Worm (Caenorhabditis elegans) whole organism, L3 larva: ENCODE results near the gene F54C4.4.

Experiments
- R02D3.7 ChIP-seq: fragments of 150-350 bp; optimal IDR thresholded peaks from 2 replicates; lab custom pipeline; 2014; ENCODE audit warnings: missing biosample characterization, missing genetic modification characterization
- aly-2 ChIP-seq: fragments of 150-350 bp; optimal IDR thresholded peaks from 2 replicates; lab custom pipeline; 2014; ENCODE audit warnings: missing biosample characterization, missing genetic modification characterization
- ama-1 ChIP-seq: fragments of 150-350 bp; optimal IDR thresholded peaks from 2 replicates; lab custom pipeline; 2018
- ceh-16 ChIP-seq: sonication (generic microtip); optimal IDR thresholded peaks from 2 replicates; lab custom pipeline; 2017; ENCODE audit warnings: missing biosample characterization, missing genetic modification characterization
- ceh-28 ChIP-seq: fragments of 150-350 bp; optimal IDR thresholded peaks from 2 replicates; lab custom pipeline; 2014; ENCODE audit warnings: missing biosample characterization, missing genetic modification reagents, missing genetic modification characterization
- ceh-82 ChIP-seq: fragments of 150-350 bp; optimal IDR thresholded peaks from 2 replicates; lab custom pipeline; 2014; ENCODE audit warnings: missing biosample characterization, missing genetic modification characterization
- ceh-9 ChIP-seq: sonication (generic microtip); optimal IDR thresholded peaks from 2 replicates; lab custom pipeline; 2018; ENCODE audit warnings: missing biosample characterization, missing genetic modification characterization
- daf-12 ChIP-seq: fragments of 150-350 bp; optimal IDR thresholded peaks from 2 replicates; lab custom pipeline; 2014; ENCODE audit warnings: missing biosample characterization, missing genetic modification reagents, missing genetic modification characterization
- egl-5 ChIP-seq: fragments of 150-350 bp; optimal IDR thresholded peaks from 2 replicates; lab custom pipeline; 2017; ENCODE audit warnings: missing biosample characterization, missing genetic modification reagents, missing genetic modification characterization, inconsistent platforms
- elt-2 ChIP-seq: sonication (generic microtip); optimal IDR thresholded peaks from 2 replicates; lab custom pipeline; 2016; ENCODE audit warnings: missing genetic modification reagents, mild to moderate bottlenecking, missing genetic modification characterization, missing compliant biosample characterization
- eor-1 ChIP-seq, 2 experiments: fragments of 150-350 bp; optimal IDR thresholded peaks; 2 replicates each; lab custom pipeline; 2014 to 2018; ENCODE audit warnings: missing biosample characterization in 2 of 2, missing genetic modification characterization in 2 of 2
- fkh-10 ChIP-seq: sonication (generic microtip); optimal IDR thresholded peaks from 2 replicates; lab custom pipeline; 2017; ENCODE audit warnings: missing biosample characterization, missing genetic modification reagents, missing genetic modification characterization
- fkh-2 ChIP-seq: fragments of 150-350 bp; optimal IDR thresholded peaks from 2 replicates; lab custom pipeline; 2014; ENCODE audit warnings: missing biosample characterization, missing genetic modification reagents, missing genetic modification characterization
- fos-1 ChIP-seq: fragments of 150-350 bp; optimal IDR thresholded peaks from 2 replicates; lab custom pipeline; 2014; ENCODE audit warnings: missing biosample characterization, missing genetic modification characterization
- hmg-11 ChIP-seq: sonication (generic microtip); optimal IDR thresholded peaks from 2 replicates; lab custom pipeline; 2016; ENCODE audit warnings: missing genetic modification characterization, missing compliant biosample characterization
- jun-1 ChIP-seq: fragments of 150-350 bp; optimal IDR thresholded peaks from 2 replicates; lab custom pipeline; 2014; ENCODE audit warnings: missing biosample characterization, missing genetic modification reagents, missing genetic modification characterization
- lin-15B ChIP-seq: fragments of 150-350 bp; optimal IDR thresholded peaks from 2 replicates; lab custom pipeline; 2014; ENCODE audit warnings: missing biosample characterization, missing genetic modification characterization
- lin-39 ChIP-seq: fragments of 150-350 bp; optimal IDR thresholded peaks from 2 replicates; lab custom pipeline; 2018; ENCODE audit warnings: missing biosample characterization, missing genetic modification reagents, missing genetic modification characterization
- lsy-12 ChIP-seq: sonication (generic microtip); optimal IDR thresholded peaks from 2 replicates; lab custom pipeline; 2016; ENCODE audit warnings: mild to moderate bottlenecking, missing genetic modification characterization, missing compliant biosample characterization
- mml-1 ChIP-seq: fragments of 150-350 bp; sonication (generic microtip); optimal IDR thresholded peaks from 3 replicates; lab custom pipeline; 2014; ENCODE audit warnings: missing biosample characterization, missing genetic modification characterization
- nfya-1 ChIP-seq: sonication (generic microtip); optimal IDR thresholded peaks from 2 replicates; lab custom pipeline; 2017; ENCODE audit warnings: missing genetic modification characterization, mild to moderate bottlenecking, missing compliant biosample characterization, antibody characterized with exemption, moderate library complexity; ENCODE audit not compliant: insufficient read depth
- nhr-11 ChIP-seq: fragments of 150-350 bp; optimal IDR thresholded peaks from 2 replicates; lab custom pipeline; 2014; ENCODE audit warnings: missing biosample characterization, missing genetic modification characterization
- nhr-23 ChIP-seq: fragments of 150-350 bp; optimal IDR thresholded peaks from 2 replicates; lab custom pipeline; 2014; ENCODE audit warnings: missing biosample characterization, missing genetic modification reagents, missing genetic modification characterization
- nhr-237 ChIP-seq: fragments of 150-350 bp; optimal IDR thresholded peaks from 2 replicates; lab custom pipeline; 2014; ENCODE audit warnings: missing biosample characterization, missing genetic modification characterization
- nhr-25 ChIP-seq: sonication (generic microtip); optimal IDR thresholded peaks from 2 replicates; lab custom pipeline; 2017; ENCODE audit warnings: missing biosample characterization, missing genetic modification characterization
- nhr-28 ChIP-seq: fragments of 150-350 bp; optimal IDR thresholded peaks from 2 replicates; lab custom pipeline; 2014; ENCODE audit warnings: missing biosample characterization, missing genetic modification characterization
- nhr-43 ChIP-seq: sonication (generic microtip); optimal IDR thresholded peaks from 2 replicates; lab custom pipeline; 2016; ENCODE audit warnings: mild to moderate bottlenecking, missing genetic modification characterization, missing compliant biosample characterization; ENCODE audit not compliant: poor library complexity, severe bottlenecking
- nhr-76 ChIP-seq: fragments of 150-350 bp; sonication (generic microtip); optimal IDR thresholded peaks from 5 replicates; lab custom pipeline; 2014; ENCODE audit warnings: missing biosample characterization, missing genetic modification characterization
- nhr-77 ChIP-seq: fragments of 150-350 bp; optimal IDR thresholded peaks from 2 replicates; lab custom pipeline; 2014; ENCODE audit warnings: missing biosample characterization, missing genetic modification characterization
- pha-4 ChIP-seq: fragments of 150-350 bp; optimal IDR thresholded peaks from 2 replicates; lab custom pipeline; 2014; ENCODE audit warnings: missing biosample characterization, missing genetic modification reagents, missing genetic modification characterization
- pqm-1 ChIP-seq: fragments of 150-350 bp; optimal IDR thresholded peaks from 2 replicates; lab custom pipeline; 2017; ENCODE audit warnings: missing biosample characterization, missing genetic modification characterization, inconsistent platforms
- sea-2 ChIP-seq: fragments of 150-350 bp; sonication (generic microtip); optimal IDR thresholded peaks from 4 replicates; lab custom pipeline; 2014; ENCODE audit warnings: missing biosample characterization, missing genetic modification reagents, missing genetic modification characterization
- skn-1 ChIP-seq: fragments of 150-350 bp; optimal IDR thresholded peaks from 2 replicates; lab custom pipeline; 2014; ENCODE audit warnings: missing biosample characterization, missing genetic modification characterization
- snpc-4 ChIP-seq: fragments of 150-350 bp; optimal IDR thresholded peaks from 2 replicates; lab custom pipeline; 2014; ENCODE audit warnings: missing biosample characterization, missing genetic modification characterization
- tbx-2 ChIP-seq: sonication (generic microtip); optimal IDR thresholded peaks from 2 replicates; lab custom pipeline; 2016; ENCODE audit warnings: mild to moderate bottlenecking, missing genetic modification characterization, missing compliant biosample characterization
- unc-39 ChIP-seq: sonication (generic microtip); optimal IDR thresholded peaks from 4 replicates; lab custom pipeline; 2017; ENCODE audit warnings: missing biosample characterization, missing genetic modification characterization
- unc-62 ChIP-seq: fragments of 150-350 bp; sonication (generic microtip); optimal IDR thresholded peaks from 4 replicates; lab custom pipeline; 2014; ENCODE audit warnings: missing biosample characterization, missing genetic modification reagents, missing genetic modification characterization
- zag-1 ChIP-seq: fragments of 150-350 bp; optimal IDR thresholded peaks from 2 replicates; lab custom pipeline; 2014; ENCODE audit warnings: missing biosample characterization, missing genetic modification characterization
- ztf-4 ChIP-seq: fragments of 150-350 bp; optimal IDR thresholded peaks from 2 replicates; lab custom pipeline; 2014; ENCODE audit warnings: missing biosample characterization, missing genetic modification characterization

The F54C4.4 gene

DNA sequence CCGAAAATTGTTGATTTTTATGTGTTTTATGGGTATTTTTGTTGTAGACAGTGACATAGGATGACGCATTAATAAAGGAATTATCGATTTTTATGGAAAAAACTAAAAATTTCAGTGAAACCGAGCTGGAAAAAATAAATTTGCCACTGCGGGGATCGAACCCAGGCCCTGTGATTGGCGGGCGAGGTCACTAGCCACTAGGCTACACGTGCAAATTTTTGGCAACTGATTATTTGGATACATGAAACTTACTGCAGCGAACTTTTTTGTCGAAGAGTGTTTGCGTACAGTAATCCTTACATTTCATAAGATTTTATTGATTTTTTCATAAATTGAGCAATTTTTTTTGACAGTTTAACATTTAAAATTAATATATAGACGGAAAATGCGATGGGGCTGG is 2.0 kb upstream of the F54C4.4 start:
- TF ChIP-seq ama-1 (peak; percentile 74), lin-15B (tag; lab: Kevin White, UChicago) (peak; percentile 11), pqm-1 (tag; lab: Kevin White, UChicago) (peak; percentile 11), ceh-28 (tag; lab: Kevin White, UChicago) (peak; percentile 30), tbx-2 (tag; lab: Kevin White, UChicago) (peak; percentile 37), eor-1 (tag; optimal IDR thresholded peaks at IDR 0.05; lab: Kevin White, UChicago) (no peak), zag-1 (tag; lab: Kevin White, UChicago) (no peak), nhr-23 (tag; lab: Kevin White, UChicago) (peak; percentile 6), nfya-1 (peak; percentile 48), ztf-4 (tag; lab: Kevin White, UChicago) (peak; percentile 28), ceh-9 (tag; lab: Kevin White, UChicago) (no peak), unc-39 (no peak), nhr-237 (tag; lab: Kevin White, UChicago) (no peak), aly-2 (tag; lab: Kevin White, UChicago) (peak; percentile 37), elt-2 (tag; lab: Kevin White, UChicago) (peak; percentile 48), nhr-25 (tag; lab: Kevin White, UChicago) (peak; percentile 14), fkh-10 (GFP tag; lab: Kevin White, UChicago) (no peak), jun-1 (tag; lab: Kevin White, UChicago) (peak; percentile 15), mml-1 (tag; lab: Kevin White, UChicago) (no peak), nhr-43 (tag; lab: Kevin White, UChicago) (peak; percentile 40), nhr-76 (tag; lab: Kevin White, UChicago) (no peak), lsy-12 (peak; percentile 55), fos-1 (no peak), lin-39 (tag; lab: Kevin White, UChicago) (peak; percentile 18), nhr-77 (tag; lab: Kevin White, UChicago) (no peak), R02D3.7 (tag; lab: Kevin White, UChicago) (peak; percentile 63), skn-1 (peak; percentile 75), pha-4 (tag; lab: Kevin White, UChicago) (peak; percentile 54)

DNA sequence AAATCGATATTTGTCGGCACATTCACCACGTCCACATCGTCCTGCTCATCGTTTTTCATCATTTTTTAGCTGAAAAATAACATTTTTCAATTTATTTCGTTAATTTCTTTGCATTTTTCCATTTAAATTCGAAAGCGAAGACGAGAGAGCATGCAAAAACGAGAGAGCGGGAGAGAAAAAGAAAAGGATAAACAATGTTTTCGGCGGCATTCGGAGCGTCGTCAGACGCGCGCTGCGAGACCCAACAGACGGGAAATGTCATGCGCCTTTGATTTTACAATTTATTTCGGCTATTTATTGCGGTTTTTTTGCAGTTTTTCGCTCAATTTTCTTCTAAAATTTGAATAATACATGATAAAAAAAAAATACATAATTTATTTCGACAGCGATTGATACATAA is 865 bp downstream of the F54C4.4 start, which contains the start of gene attf-3:
Gene attf-3 (minus strand): TSS at position 69 of the 400 bp plus-strand sequence.
- TF ChIP-seq pqm-1 (tag; lab: Kevin White, UChicago) (peak; percentile 43), sea-2 (GFP tag; lab: Kevin White, UChicago) (no peak), nfya-1 (peak; percentile 82), hmg-11 (tag; lab: Kevin White, UChicago) (peak; percentile 87), lin-15B (tag; lab: Kevin White, UChicago) (peak; percentile 83), skn-1 (no peak), ceh-16 (no peak), unc-62 (no peak), fkh-10 (GFP tag; lab: Kevin White, UChicago) (peak; percentile 21), daf-12 (tag; lab: Kevin White, UChicago) (no peak), R02D3.7 (tag; lab: Kevin White, UChicago) (peak; percentile 64), nhr-77 (tag; lab: Kevin White, UChicago) (no peak), nhr-237 (tag; lab: Kevin White, UChicago) (no peak), ceh-28 (tag; lab: Kevin White, UChicago) (peak; percentile 21), snpc-4 (tag; lab: Kevin White, UChicago) (peak; percentile 51), pha-4 (tag; lab: Kevin White, UChicago) (peak; percentile 82), ceh-9 (tag; lab: Kevin White, UChicago) (no peak), egl-5 (tag; lab: Kevin White, UChicago) (peak; percentile 39), nhr-23 (tag; lab: Kevin White, UChicago) (peak; percentile 66), nhr-28 (tag; lab: Kevin White, UChicago) (no peak), lin-39 (tag; lab: Kevin White, UChicago) (peak; percentile 66), jun-1 (tag; lab: Kevin White, UChicago) (no peak), nhr-43 (tag; lab: Kevin White, UChicago) (no peak), fkh-2 (peak; percentile 44), nhr-76 (tag; lab: Kevin White, UChicago) (no peak), nhr-25 (tag; lab: Kevin White, UChicago) (peak; percentile 17), nhr-11 (tag; lab: Kevin White, UChicago) (no peak), unc-39 (no peak), elt-2 (tag; lab: Kevin White, UChicago) (peak; percentile 23), ceh-82 (tag; lab: Kevin White, UChicago) (no peak)
